Fruit fly (Drosophila melanogaster): ENCODE results near the gene Best1.

Gene Best1

dm6 chr3R:10149667-10150398, 20.5 kb downstream of the Best1 start:
- TF ChIP-seq usp (GFP tag; optimal IDR thresholded peaks at IDR 0.05) (no peak), Sp1 (GFP tag; optimal IDR thresholded peaks at IDR 0.05) (no peak), CG32264 (GFP tag; optimal IDR thresholded peaks at IDR 0.05) (no peak), N (GFP tag; optimal IDR thresholded peaks at IDR 0.05) (no peak), Myc (optimal IDR thresholded peaks at IDR 0.05) (no peak), dsf (GFP tag; optimal IDR thresholded peaks at IDR 0.05; ENCODE audit: borderline replicate concordance) (no peak), Dif (GFP tag; optimal IDR thresholded peaks at IDR 0.05; ENCODE audit: partially characterized antibody) (no peak), dmrt93B (GFP tag; optimal IDR thresholded peaks at IDR 0.05) (no peak), Vsx2 (GFP tag; optimal IDR thresholded peaks at IDR 0.05; ENCODE audit: partially characterized antibody) (no peak)

- no peak for TF ChIP-seq Myc (optimal IDR thresholded peaks at IDR 0.05)
Measured at dm6 chr3R:10148376-10148887, 21.9 kb downstream of the Best1 start.

dm6 chr3R:10147176-10147575, 23.1 kb downstream of the Best1 start:
- TF ChIP-seq CG32264 (GFP tag; optimal IDR thresholded peaks at IDR 0.05) (no peak), OdsH (GFP tag; optimal IDR thresholded peaks at IDR 0.05) (no peak), Myc (optimal IDR thresholded peaks at IDR 0.05) (no peak), h (GFP tag; optimal IDR thresholded peaks at IDR 0.05) (no peak), dl (GFP tag; optimal IDR thresholded peaks at IDR 0.05; ENCODE audit: insufficient read depth in 1 of 2, partially characterized antibody in 2 of 2) (no peak), Dif (GFP tag; optimal IDR thresholded peaks at IDR 0.05; ENCODE audit: partially characterized antibody) (no peak), tai (GFP tag; optimal IDR thresholded peaks at IDR 0.05) (no peak), Hnf4 (GFP tag; optimal IDR thresholded peaks at IDR 0.05) (no peak), dmrt93B (GFP tag; optimal IDR thresholded peaks at IDR 0.05) (no peak), fru (GFP tag; optimal IDR thresholded peaks at IDR 0.05) (no peak), GATAd (GFP tag; optimal IDR thresholded peaks at IDR 0.05) (no peak)

- no peak for TF ChIP-seq Rel (GFP tag; optimal IDR thresholded peaks at IDR 0.05)
- peak; percentile 31 for TF ChIP-seq Rel (tag; optimal IDR thresholded peaks at IDR 0.05)
- TF ChIP-seq usp (GFP tag; optimal IDR thresholded peaks at IDR 0.05): no peak
- TF ChIP-seq Mio (GFP tag; optimal IDR thresholded peaks at IDR 0.05): no peak
- TF ChIP-seq dsf (GFP tag; optimal IDR thresholded peaks at IDR 0.05; ENCODE audit: borderline replicate concordance): peak; percentile 59
- TF ChIP-seq Hnf4 (GFP tag; optimal IDR thresholded peaks at IDR 0.05): peak; percentile 76
- TF ChIP-seq Myc (optimal IDR thresholded peaks at IDR 0.05): no peak
- TF ChIP-seq Dif (GFP tag; optimal IDR thresholded peaks at IDR 0.05; ENCODE audit: partially characterized antibody): peak; percentile 12
- TF ChIP-seq h (GFP tag; optimal IDR thresholded peaks at IDR 0.05): peak; percentile 64
- TF ChIP-seq rgr (GFP tag; optimal IDR thresholded peaks at IDR 0.05): peak; percentile 41
- TF ChIP-seq tai (GFP tag; optimal IDR thresholded peaks at IDR 0.05): peak; percentile 79
- peak; percentile 23 for TF ChIP-seq Sp1 (GFP tag; optimal IDR thresholded peaks at IDR 0.05)
- peak; percentile 48 for TF ChIP-seq sage (GFP tag; optimal IDR thresholded peaks at IDR 0.05)
- peak; percentile 56 for TF ChIP-seq OdsH (GFP tag; optimal IDR thresholded peaks at IDR 0.05)
- TF ChIP-seq Vsx2 (GFP tag; optimal IDR thresholded peaks at IDR 0.05; ENCODE audit: partially characterized antibody): no peak
- no peak for TF ChIP-seq jim (GFP tag; optimal IDR thresholded peaks at IDR 0.05)
- TF ChIP-seq ey (GFP tag; optimal IDR thresholded peaks at IDR 0.05): peak; percentile 18
- no peak for TF ChIP-seq dl (GFP tag; optimal IDR thresholded peaks at IDR 0.05; ENCODE audit: insufficient read depth in 1 of 2, partially characterized antibody in 2 of 2)
- no peak for TF ChIP-seq Abd-B (GFP tag; optimal IDR thresholded peaks at IDR 0.05)
- TF ChIP-seq fru (GFP tag; optimal IDR thresholded peaks at IDR 0.05): peak; percentile 59
- peak; percentile 40 for TF ChIP-seq br (GFP tag; optimal IDR thresholded peaks at IDR 0.05)
- TF ChIP-seq lola (GFP tag; optimal IDR thresholded peaks at IDR 0.05): no peak
- TF ChIP-seq CrebA (GFP tag; optimal IDR thresholded peaks at IDR 0.05; ENCODE audit: borderline replicate concordance): no peak
- no peak for TF ChIP-seq psq (GFP tag; optimal IDR thresholded peaks at IDR 0.05)
- TF ChIP-seq Dfd (GFP tag; optimal IDR thresholded peaks at IDR 0.05): no peak
- peak; percentile 44 for TF ChIP-seq sv (GFP tag; optimal IDR thresholded peaks at IDR 0.05)
- no peak for TF ChIP-seq CG32264 (GFP tag; optimal IDR thresholded peaks at IDR 0.05)
- TF ChIP-seq HLH106 (tag; optimal IDR thresholded peaks at IDR 0.05): peak; percentile 49
- no peak for TF ChIP-seq pan (optimal IDR thresholded peaks at IDR 0.05)
- peak; percentile 92 for TF ChIP-seq Hr83 (GFP tag; optimal IDR thresholded peaks at IDR 0.05; ENCODE audit: poor library complexity, severe bottlenecking)
- peak in 1 of 2 experiments; percentile 67 for TF ChIP-seq foxo (GFP tag; optimal IDR thresholded peaks at IDR 0.05)
- no peak for TF ChIP-seq CG9705 (GFP tag; optimal IDR thresholded peaks at IDR 0.05)
- peak; percentile 90 for TF ChIP-seq brk (GFP tag; optimal IDR thresholded peaks at IDR 0.05)
- peak; percentile 23 for TF ChIP-seq woc (GFP tag; optimal IDR thresholded peaks at IDR 0.05)
- peak; percentile 16 for TF ChIP-seq dmrt93B (GFP tag; optimal IDR thresholded peaks at IDR 0.05)
- TF ChIP-seq Jra (GFP tag; optimal IDR thresholded peaks at IDR 0.05): peak; percentile 71
Measured at dm6 chr3R:10144103-10144998, 25.9 kb downstream of the Best1 start, which contains the start of the genes TAF1B and Invadolysin. Gene TAF1B (minus strand): TSS chr3R:10144184. Gene Invadolysin (plus strand): TSS chr3R:10144668.

Measured in whole organism, wandering third instar larva.